Worm (Caenorhabditis elegans): ENCODE measurements around the gene R10D12.10.

DNA sequence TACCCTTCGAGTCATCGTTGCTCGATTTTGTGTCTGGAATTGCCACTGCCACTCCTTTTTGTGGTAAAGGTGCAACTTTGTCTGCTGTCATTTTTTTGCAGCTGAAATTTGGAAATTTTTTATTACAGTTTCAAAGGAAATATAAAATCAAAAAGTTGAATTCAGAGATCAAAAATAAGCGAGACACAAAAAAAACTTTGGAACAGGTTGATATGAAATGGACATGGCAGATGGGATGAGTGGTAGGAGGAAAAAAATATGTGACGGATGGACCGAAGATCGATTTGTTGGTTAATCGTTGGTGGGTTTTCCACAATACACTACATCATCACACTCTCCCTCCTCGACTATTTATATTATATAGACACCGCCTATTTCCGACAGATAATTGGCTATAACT, 23.6 kb downstream of the R10D12.10 start, which contains the start of gene R10D12.1:
- TF ChIP-seq ztf-11 (tag; optimal IDR thresholded peaks at IDR 0.05) (no peak), snpc-4 (tag; optimal IDR thresholded peaks at IDR 0.05) (no peak), ceh-82 (tag; optimal IDR thresholded peaks at IDR 0.05) (no peak), daf-12 (tag; optimal IDR thresholded peaks at IDR 0.05) (no peak), fkh-10 (GFP tag; optimal IDR thresholded peaks at IDR 0.05) (no peak), elt-3 (tag; optimal IDR thresholded peaks at IDR 0.05) (no peak)
